Worm (Caenorhabditis elegans): Measurements from ENCODE around the gene ant-1.4.
A peak's percentile ranks its signal among the peaks of the same experiment; 100 is the strongest.

Gene ant-1.4

ce11 chrIV:8489915-8490314 lies 29.8 kb upstream of the ant-1.4 start, which contains the start of gene srlf-2:
TSS of gene srlf-2 (plus strand) at chrIV:8490215.
- TF ChIP-seq dmd-8 (GFP tag; IDR thresholded peaks at IDR 0.05) (no peak), ceh-28 (tag; optimal IDR thresholded peaks at IDR 0.05) (no peak), sdz-12 (GFP tag; optimal IDR thresholded peaks at IDR 0.05) (no peak), tra-1 (GFP tag; IDR thresholded peaks at IDR 0.05) (no peak), unc-62 (GFP tag; optimal IDR thresholded peaks at IDR 0.05 in 1 of 2) (no peak), unc-62 (tag; optimal IDR thresholded peaks at IDR 0.05) (no peak), F37D6.2 (tag; optimal IDR thresholded peaks at IDR 0.05) (no peak)

ce11 chrIV:8488043-8488442 lies 27.9 kb upstream of the ant-1.4 start:
- peak; percentile 92 for TF ChIP-seq aha-1 (tag)
- no peak for TF ChIP-seq ceh-82 (tag; optimal IDR thresholded peaks at IDR 0.05)

- TF ChIP-seq ZK546.5 (tag; optimal IDR thresholded peaks at IDR 0.05): no peak
- TF ChIP-seq lin-13 (GFP tag; optimal IDR thresholded peaks at IDR 0.05): no peak
- TF ChIP-seq pha-4 (GFP tag; IDR thresholded peaks at IDR 0.05): no peak
- TF ChIP-seq pha-4 (tag; optimal IDR thresholded peaks at IDR 0.05): no peak
- TF ChIP-seq aha-1 (tag): peak; percentile 54
- TF ChIP-seq T20F7.1 (GFP tag; optimal IDR thresholded peaks at IDR 0.05): no peak
- TF ChIP-seq nhr-237 (tag; optimal IDR thresholded peaks at IDR 0.05): no peak
- TF ChIP-seq ceh-32 (tag; optimal IDR thresholded peaks at IDR 0.05; ENCODE audit: poor library complexity): no peak
- no peak for TF ChIP-seq mdt-29 (GFP tag; IDR thresholded peaks at IDR 0.05)
These were observed 27.1 kb upstream of the ant-1.4 start, which contains the start of gene srlf-3 for ce11 chrIV:8487183-8487582. TSS of gene srlf-3 (plus strand) at chrIV:8487483.

ce11 chrIV:8481308-8481707 lies 21.2 kb upstream of the ant-1.4 start, which contains the start of gene spp-8:
TSS of gene spp-8 (plus strand) at chrIV:8481664.
- TF ChIP-seq hlh-11 (tag; optimal IDR thresholded peaks at IDR 0.05) (peak; percentile 83), ZK337.2 (GFP tag; IDR thresholded peaks at IDR 0.05) (no peak), cey-2 (tag; optimal IDR thresholded peaks at IDR 0.05; ENCODE audit: borderline replicate concordance, insufficient read depth) (no peak), lin-39 (tag; optimal IDR thresholded peaks at IDR 0.05) (no peak), ctbp-1 (GFP tag; IDR thresholded peaks at IDR 0.05) (no peak), zip-11 (GFP tag; IDR thresholded peaks at IDR 0.05) (no peak), hlh-30 (tag; optimal IDR thresholded peaks at IDR 0.05; ENCODE audit: insufficient read depth) (peak; percentile 67), nhr-48 (tag; optimal IDR thresholded peaks at IDR 0.05) (no peak), ces-1 (GFP tag; optimal IDR thresholded peaks at IDR 0.05) (no peak), nhr-77 (tag; optimal IDR thresholded peaks at IDR 0.05) (peak; percentile 73), mxl-3 (GFP tag; optimal IDR thresholded peaks at IDR 0.05) (peak; percentile 74), hif-1 (tag; optimal IDR thresholded peaks at IDR 0.05) (no peak), dmd-6 (GFP tag; IDR thresholded peaks at IDR 0.05) (peak; percentile 94), dmd-8 (GFP tag; IDR thresholded peaks at IDR 0.05) (no peak), duxl-1 (tag; optimal IDR thresholded peaks at IDR 0.05; ENCODE audit: poor library complexity) (no peak), rbr-2 (tag; optimal IDR thresholded peaks at IDR 0.05) (no peak), lsy-2 (tag; optimal IDR thresholded peaks at IDR 0.05) (no peak), D1046.2 (GFP tag; IDR thresholded peaks at IDR 0.05) (no peak), set-16 (GFP tag; IDR thresholded peaks at IDR 0.05) (no peak), Y75B8A.6 (GFP tag; IDR thresholded peaks at IDR 0.05) (no peak), T26A8.4 (GFP tag; IDR thresholded peaks at IDR 0.05) (no peak), ceh-62 (tag; optimal IDR thresholded peaks at IDR 0.05) (no peak), lin-1 (GFP tag; IDR thresholded peaks at IDR 0.05) (peak; percentile 64; the same call in 1 of the 2 replicates), jun-1 (tag; optimal IDR thresholded peaks at IDR 0.05) (no peak), fkh-10 (GFP tag; optimal IDR thresholded peaks at IDR 0.05) (no peak), nhr-11 (tag; optimal IDR thresholded peaks at IDR 0.05) (no peak), unc-39 (tag; optimal IDR thresholded peaks at IDR 0.05) (no peak), skn-1 (tag; optimal IDR thresholded peaks at IDR 0.05) (no peak), lir-3 (tag; optimal IDR thresholded peaks at IDR 0.05) (no peak), tra-1 (GFP tag; IDR thresholded peaks at IDR 0.05) (0 out of 2 replicates have a peak, but pooled peaks have one; percentile 20), pha-4 (GFP tag; IDR thresholded peaks at IDR 0.05) (peak; percentile 45; the same call in 1 of the 2 replicates), pha-4 (tag; optimal IDR thresholded peaks at IDR 0.05) (no peak), mep-1 (tag; optimal IDR thresholded peaks at IDR 0.05) (no peak), nhr-6 (tag; optimal IDR thresholded peaks at IDR 0.05) (no peak)
